Fruit fly (Drosophila melanogaster) whole organism, embryonic: ENCODE data around the gene CG43954.

Experiments
- ATbp ChIP-seq: fragments of 200-800 bp; sonication (Bioruptor generic); optimal IDR thresholded peaks from 2 replicates; lab custom pipeline; 2017; ENCODE audit warnings: missing biosample characterization, mild to moderate bottlenecking, missing genetic modification characterization, missing genetic modification reagents
- Atf3 ChIP-seq: fragments of 200-800 bp; sonication (Bioruptor generic); optimal IDR thresholded peaks from 3 replicates; lab custom pipeline; 2016; ENCODE audit warnings: missing biosample characterization, missing genetic modification characterization
- Blimp-1 ChIP-seq: fragments of 200-800 bp; sonication (Bioruptor generic); optimal IDR thresholded peaks from 3 replicates; lab custom pipeline; 2018; ENCODE audit warnings: missing biosample characterization, missing genetic modification characterization, mild to moderate bottlenecking, moderate library complexity, missing genetic modification reagents
- CG10147 ChIP-seq: fragments of 200-800 bp; sonication (Bioruptor generic); optimal IDR thresholded peaks from 2 replicates; lab custom pipeline; 2019; ENCODE audit warnings: missing biosample characterization, mild to moderate bottlenecking, missing genetic modification characterization, moderate library complexity
- CG10462 ChIP-seq: fragments of 200-800 bp; sonication (Bioruptor generic); optimal IDR thresholded peaks from 2 replicates; lab custom pipeline; 2016; ENCODE audit warnings: missing biosample characterization, missing genetic modification characterization
- CG12104 ChIP-seq: fragments of 200-800 bp; sonication (Bioruptor generic); optimal IDR thresholded peaks from 3 replicates; lab custom pipeline; 2016; ENCODE audit warnings: missing biosample characterization, missing genetic modification characterization
- CG1233 ChIP-seq: fragments of 200-800 bp; sonication (Bioruptor generic); optimal IDR thresholded peaks from 4 replicates; lab custom pipeline; 2018; ENCODE audit warnings: missing biosample characterization, mild to moderate bottlenecking, missing genetic modification characterization
- CG12391 ChIP-seq: fragments of 200-800 bp; sonication (Bioruptor generic); optimal IDR thresholded peaks from 3 replicates; lab custom pipeline; 2018; ENCODE audit warnings: missing biosample characterization, mild to moderate bottlenecking, missing genetic modification characterization, moderate library complexity
- CG13894 ChIP-seq: fragments of 200-800 bp; sonication (Bioruptor generic); optimal IDR thresholded peaks from 3 replicates; lab custom pipeline; 2018; ENCODE audit warnings: missing biosample characterization, mild to moderate bottlenecking, missing genetic modification characterization, moderate library complexity
- CG15514 ChIP-seq: fragments of 200-800 bp; sonication (Bioruptor generic); optimal IDR thresholded peaks from 3 replicates; lab custom pipeline; 2017; ENCODE audit warnings: missing biosample characterization, missing genetic modification characterization, mild to moderate bottlenecking, moderate library complexity, missing genetic modification reagents
- CG16815 ChIP-seq: fragments of 200-800 bp; sonication (Bioruptor generic); optimal IDR thresholded peaks from 3 replicates; lab custom pipeline; 2017; ENCODE audit warnings: missing biosample characterization, mild to moderate bottlenecking, missing genetic modification characterization
- CG17802 ChIP-seq: fragments of 200-800 bp; sonication (Bioruptor generic); optimal IDR thresholded peaks from 2 replicates; lab custom pipeline; 2018; ENCODE audit warnings: missing biosample characterization, mild to moderate bottlenecking, missing genetic modification characterization, moderate library complexity
- CG18476 ChIP-seq: fragments of 200-800 bp; sonication (Bioruptor generic); optimal IDR thresholded peaks from 2 replicates; lab custom pipeline; 2016; ENCODE audit warnings: missing biosample characterization, mild to moderate bottlenecking, missing genetic modification characterization
- CG18599 ChIP-seq: fragments of 200-800 bp; sonication (Bioruptor generic); optimal IDR thresholded peaks from 3 replicates; lab custom pipeline; 2017; ENCODE audit warnings: missing biosample characterization, missing genetic modification characterization, mild to moderate bottlenecking, moderate library complexity, missing genetic modification reagents
- CG2120 ChIP-seq: fragments of 200-800 bp; sonication (Bioruptor generic); optimal IDR thresholded peaks from 3 replicates; lab custom pipeline; 2016; ENCODE audit warnings: missing biosample characterization, missing genetic modification characterization
- CG2712 ChIP-seq: fragments of 200-800 bp; optimal IDR thresholded peaks from 3 replicates; lab custom pipeline; 2019; ENCODE audit warnings: missing biosample characterization, mild to moderate bottlenecking, missing genetic modification characterization, moderate library complexity
- CG34224 ChIP-seq: fragments of 200-800 bp; sonication (Bioruptor generic); IDR thresholded peaks from 3 replicates; pipeline ENCODE4 v1.3.6; 2022; ENCODE audit warnings: missing biosample characterization, missing genetic modification characterization; ENCODE audit not compliant: partially characterized antibody
- CG5180 ChIP-seq: fragments of 200-800 bp; sonication (Bioruptor generic); optimal IDR thresholded peaks from 3 replicates; lab custom pipeline; 2017; ENCODE audit warnings: missing biosample characterization, missing genetic modification characterization, mild to moderate bottlenecking, moderate library complexity, missing genetic modification reagents
- CG6791 ChIP-seq: fragments of 200-800 bp; sonication (Bioruptor generic); IDR thresholded peaks from 3 replicates; pipeline ENCODE4 v1.3.6; 2022; ENCODE audit warnings: missing biosample characterization, missing genetic modification characterization; ENCODE audit not compliant: partially characterized antibody
- CG8924 ChIP-seq: fragments of 200-800 bp; optimal IDR thresholded peaks from 3 replicates; lab custom pipeline; 2019; ENCODE audit warnings: missing biosample characterization, mild to moderate bottlenecking, missing genetic modification characterization, moderate library complexity
- CG9437 ChIP-seq: fragments of 200-800 bp; sonication (Bioruptor generic); optimal IDR thresholded peaks from 2 replicates; lab custom pipeline; 2018; ENCODE audit warnings: missing biosample characterization, mild to moderate bottlenecking, missing genetic modification characterization
- CG9609 ChIP-seq: fragments of 200-800 bp; sonication (Bioruptor generic); optimal IDR thresholded peaks from 3 replicates; lab custom pipeline; 2016; ENCODE audit warnings: missing biosample characterization, missing genetic modification characterization
- Dbx ChIP-seq: fragments of 200-800 bp; sonication (Bioruptor generic); IDR thresholded peaks from 3 replicates; pipeline ENCODE4 v1.3.6; 2022; ENCODE audit warnings: missing biosample characterization, missing genetic modification characterization
- Drgx ChIP-seq: fragments of 200-800 bp; sonication (Bioruptor generic); IDR thresholded peaks from 2 replicates; pipeline ENCODE4 v1.3.6; 2022; ENCODE audit warnings: missing biosample characterization, missing genetic modification characterization
- E2f1 ChIP-seq: fragments of 200-800 bp; sonication (Bioruptor generic); IDR thresholded peaks from 2 replicates; pipeline ENCODE4 v1.3.6; 2022; ENCODE audit warnings: missing biosample characterization, missing genetic modification characterization
- Fer3 ChIP-seq: fragments of 200-800 bp; sonication (Bioruptor generic); optimal IDR thresholded peaks from 2 replicates; lab custom pipeline; 2018; ENCODE audit warnings: missing biosample characterization, mild to moderate bottlenecking, missing genetic modification characterization, moderate library complexity
- Hr51 ChIP-seq, 2 experiments: fragments of 200-800 bp; sonication (Bioruptor generic); optimal IDR thresholded peaks; 2 replicates in 1 of 2; 3 replicates in 1 of 2; lab custom pipeline; 2016 to 2018; ENCODE audit warnings: missing biosample characterization in 2 of 2, missing genetic modification characterization in 2 of 2, mild to moderate bottlenecking in 1 of 2, moderate library complexity in 1 of 2
- Hsf ChIP-seq: fragments of 200-800 bp; sonication (Bioruptor generic); optimal IDR thresholded peaks from 3 replicates; lab custom pipeline; 2016; ENCODE audit warnings: missing biosample characterization, missing genetic modification characterization
- MESR4 ChIP-seq: fragments of 200-800 bp; sonication (Bioruptor generic); optimal IDR thresholded peaks from 2 replicates; lab custom pipeline; 2018; ENCODE audit warnings: missing biosample characterization, mild to moderate bottlenecking, missing genetic modification characterization, moderate library complexity
- Meics ChIP-seq: fragments of 200-800 bp; sonication (Bioruptor generic); optimal IDR thresholded peaks from 2 replicates; lab custom pipeline; 2017; ENCODE audit warnings: missing biosample characterization, mild to moderate bottlenecking, missing genetic modification characterization
- Oli ChIP-seq: fragments of 200-800 bp; sonication (Bioruptor generic); optimal IDR thresholded peaks from 2 replicates; lab custom pipeline; 2018; ENCODE audit warnings: missing biosample characterization, mild to moderate bottlenecking, missing genetic modification characterization, moderate library complexity
- Rfx ChIP-seq: fragments of 200-800 bp; sonication (Bioruptor generic); IDR thresholded peaks from 2 replicates; pipeline ENCODE4 v1.3.6; 2022; ENCODE audit warnings: missing biosample characterization, missing genetic modification characterization
- Sox100B ChIP-seq: fragments of 200-800 bp; sonication (Bioruptor generic); optimal IDR thresholded peaks from 3 replicates; lab custom pipeline; 2018; ENCODE audit warnings: missing biosample characterization, mild to moderate bottlenecking, missing genetic modification characterization
- Ssrp ChIP-seq: fragments of 200-800 bp; sonication (Bioruptor generic); optimal IDR thresholded peaks from 2 replicates; lab custom pipeline; 2018; ENCODE audit warnings: missing biosample characterization, mild to moderate bottlenecking, missing genetic modification characterization, moderate library complexity
- Xrp1 ChIP-seq: fragments of 200-800 bp; sonication (Bioruptor generic); IDR thresholded peaks from 2 replicates; pipeline ENCODE4 v1.3.6; 2022; ENCODE audit warnings: missing biosample characterization, missing genetic modification characterization
- cato ChIP-seq: fragments of 200-800 bp; sonication (Bioruptor generic); optimal IDR thresholded peaks from 2 replicates; lab custom pipeline; 2016; ENCODE audit warnings: missing biosample characterization, missing genetic modification characterization, borderline replicate concordance
- dan ChIP-seq: fragments of 200-800 bp; sonication (Bioruptor generic); IDR thresholded peaks from 2 replicates; pipeline ENCODE4 v1.3.6; 2022; ENCODE audit warnings: missing biosample characterization, missing genetic modification characterization
- grn ChIP-seq: fragments of 200-800 bp; sonication (Bioruptor generic); optimal IDR thresholded peaks from 3 replicates; lab custom pipeline; 2017; ENCODE audit warnings: missing biosample characterization, missing genetic modification characterization
- kah ChIP-seq: fragments of 200-800 bp; sonication (Bioruptor generic); optimal IDR thresholded peaks from 2 replicates; lab custom pipeline; 2018; ENCODE audit warnings: missing biosample characterization, mild to moderate bottlenecking, missing genetic modification characterization
- lab ChIP-seq: fragments of 200-800 bp; sonication (Bioruptor generic); optimal IDR thresholded peaks from 3 replicates; lab custom pipeline; 2017; ENCODE audit warnings: missing biosample characterization, missing genetic modification characterization, mild to moderate bottlenecking, moderate library complexity, missing genetic modification reagents
- mam ChIP-seq: fragments of 200-800 bp; sonication (Bioruptor generic); optimal IDR thresholded peaks from 3 replicates; lab custom pipeline; 2016; ENCODE audit warnings: missing biosample characterization, missing genetic modification characterization
- nau ChIP-seq: fragments of 200-800 bp; sonication (Bioruptor generic); optimal IDR thresholded peaks from 3 replicates; lab custom pipeline; 2017; ENCODE audit warnings: missing biosample characterization, mild to moderate bottlenecking, missing genetic modification characterization, missing genetic modification reagents
- pan ChIP-seq, 4 experiments: fragments of >200 bp in 3 of 4; fragments of 200-800 bp in 1 of 4; sonication (Bioruptor generic) in 1 of 4; optimal IDR thresholded peaks in 3 of 4; IDR thresholded peaks in 1 of 4; 2 replicates each; pipeline versions ENCODE4 v1.3.6 to Lab custom; 2017 to 2022; ENCODE audit warnings: missing biosample characterization in 2 of 4, missing genetic modification characterization in 2 of 4, mixed read lengths in 1 of 4
- phol ChIP-seq: fragments of 200-800 bp; sonication (Bioruptor generic); optimal IDR thresholded peaks from 3 replicates; lab custom pipeline; 2018; ENCODE audit warnings: missing biosample characterization, mild to moderate bottlenecking, missing genetic modification characterization, moderate library complexity
- scrt ChIP-seq: fragments of 200-800 bp; sonication (Bioruptor generic); optimal IDR thresholded peaks from 2 replicates; lab custom pipeline; 2018; ENCODE audit warnings: missing biosample characterization, mild to moderate bottlenecking, missing genetic modification characterization, moderate library complexity
- sd ChIP-seq: fragments of 200-800 bp; sonication (Bioruptor generic); optimal IDR thresholded peaks from 3 replicates; lab custom pipeline; 2018; ENCODE audit warnings: missing biosample characterization, mild to moderate bottlenecking, missing genetic modification characterization, moderate library complexity
- seq ChIP-seq: fragments of 200-800 bp; sonication (Bioruptor generic); IDR thresholded peaks from 2 replicates; pipeline ENCODE4 v1.3.6; 2022; ENCODE audit warnings: missing biosample characterization, missing genetic modification characterization
- sisA ChIP-seq: fragments of 200-800 bp; sonication (Bioruptor generic); IDR thresholded peaks from 2 replicates; pipeline ENCODE4 v1.3.6; 2022; ENCODE audit warnings: missing biosample characterization, missing genetic modification characterization

Gene CG43954

DNA sequence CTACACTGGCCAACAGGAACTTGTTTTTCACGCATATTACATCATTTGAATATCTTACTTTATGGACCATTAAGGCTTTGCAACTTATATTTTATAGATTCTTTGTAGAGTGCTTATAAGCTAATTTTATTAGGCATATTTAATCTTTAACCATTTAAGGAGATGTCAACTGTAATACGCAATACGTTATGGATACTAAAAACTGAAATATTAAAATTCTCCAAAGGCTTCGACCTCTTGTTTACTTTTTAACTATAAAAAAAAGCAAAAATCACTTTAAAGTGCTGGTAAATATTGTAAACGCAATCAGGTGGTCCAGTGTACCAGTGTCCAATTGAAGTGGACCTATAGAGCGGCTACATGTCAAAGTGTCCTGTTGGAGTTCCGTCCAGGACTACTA is 54.5 kb downstream of the CG43954 start (continued):
- TF ChIP-seq nau (GFP tag; lab: Kevin White, UChicago) (peak; percentile 50), mam (peak; percentile 8), CG18599 (GFP tag; lab: Kevin White, UChicago) (peak; percentile 66), Blimp-1 (peak; percentile 25), Atf3 (GFP tag; lab: Kevin White, UChicago) (no peak), CG34224 (GFP tag; lab: Robert Waterston, UW) (no peak), scrt (GFP tag; lab: Kevin White, UChicago) (peak; percentile 11), E2f1 (GFP tag; lab: Robert Waterston, UW) (0 out of 2 replicates have a peak, but pooled peaks have one; percentile 9), Oli (tag; lab: Kevin White, UChicago) (peak; percentile 55), lab (peak; percentile 48), CG16815 (GFP tag; lab: Kevin White, UChicago) (no peak), CG12391 (tag; lab: Kevin White, UChicago) (peak; percentile 48), Fer3 (tag; lab: Kevin White, UChicago) (peak; percentile 25), dan (GFP tag; lab: Robert Waterston, UW) (no peak), CG9609 (no peak), Drgx (peak; percentile 48; the same call in 1 of the 2 replicates), kah (no peak), ATbp (GFP tag; lab: Kevin White, UChicago) (peak; percentile 30), Ssrp (tag; lab: Kevin White, UChicago) (peak; percentile 36), seq (GFP tag; lab: Robert Waterston, UW) (peak; percentile 54; the same call in 1 of the 2 replicates), CG6791 (GFP tag; lab: Robert Waterston, UW) (no peak), phol (tag; lab: Kevin White, UChicago) (peak; percentile 56), grn (no peak), cato (GFP tag; lab: Kevin White, UChicago) (no peak), Rfx (GFP tag; lab: Robert Waterston, UW) (peak; percentile 34; the same call in 1 of the 2 replicates), Hr51 (GFP tag; optimal IDR thresholded peaks at IDR 0.05; lab: Kevin White, UChicago) (peak in 1 of 2 experiments; percentile 50), sisA (peak; percentile 31), CG18476 (GFP tag; lab: Kevin White, UChicago) (peak; percentile 25), sd (tag; lab: Kevin White, UChicago) (peak; percentile 15), Hsf (GFP tag; lab: Kevin White, UChicago) (peak; percentile 17), Dbx (GFP tag; lab: Robert Waterston, UW) (no peak), CG10462 (GFP tag; lab: Kevin White, UChicago) (no peak), Meics (GFP tag; lab: Kevin White, UChicago) (peak; percentile 58), CG8924 (tag; lab: Kevin White, UChicago) (peak; percentile 35), CG9437 (GFP tag; lab: Kevin White, UChicago) (peak; percentile 9), CG2120 (GFP tag; lab: Kevin White, UChicago) (peak; percentile 48), CG13894 (tag; lab: Kevin White, UChicago) (peak; percentile 16), CG10147 (GFP tag; lab: Kevin White, UChicago) (peak; percentile 47), MESR4 (GFP tag; lab: Kevin White, UChicago) (no peak), CG1233 (GFP tag; lab: Kevin White, UChicago) (peak; percentile 34), Xrp1 (GFP tag; lab: Robert Waterston, UW) (0 out of 2 replicates have a peak, but pooled peaks have one; percentile 25), Sox100B (GFP tag; lab: Kevin White, UChicago) (peak; percentile 47), CG2712 (peak; percentile 43), CG5180 (peak; percentile 27), pan (optimal IDR thresholded peaks at IDR 0.05; lab: Kevin White, UChicago) (no peak), pan (GFP tag; optimal IDR thresholded peaks at IDR 0.05 in 1 of 2, IDR thresholded peaks at IDR 0.05 in 1 of 2) (peak in 1 of 2 experiments; percentile 35), CG17802 (tag; lab: Kevin White, UChicago) (no peak), CG12104 (GFP tag; lab: Kevin White, UChicago) (no peak), CG15514 (GFP tag; lab: Kevin White, UChicago) (peak; percentile 28)
